4 fruit fly cellular contexts compared by ENCODE assay signal in the genomic region with DNA sequence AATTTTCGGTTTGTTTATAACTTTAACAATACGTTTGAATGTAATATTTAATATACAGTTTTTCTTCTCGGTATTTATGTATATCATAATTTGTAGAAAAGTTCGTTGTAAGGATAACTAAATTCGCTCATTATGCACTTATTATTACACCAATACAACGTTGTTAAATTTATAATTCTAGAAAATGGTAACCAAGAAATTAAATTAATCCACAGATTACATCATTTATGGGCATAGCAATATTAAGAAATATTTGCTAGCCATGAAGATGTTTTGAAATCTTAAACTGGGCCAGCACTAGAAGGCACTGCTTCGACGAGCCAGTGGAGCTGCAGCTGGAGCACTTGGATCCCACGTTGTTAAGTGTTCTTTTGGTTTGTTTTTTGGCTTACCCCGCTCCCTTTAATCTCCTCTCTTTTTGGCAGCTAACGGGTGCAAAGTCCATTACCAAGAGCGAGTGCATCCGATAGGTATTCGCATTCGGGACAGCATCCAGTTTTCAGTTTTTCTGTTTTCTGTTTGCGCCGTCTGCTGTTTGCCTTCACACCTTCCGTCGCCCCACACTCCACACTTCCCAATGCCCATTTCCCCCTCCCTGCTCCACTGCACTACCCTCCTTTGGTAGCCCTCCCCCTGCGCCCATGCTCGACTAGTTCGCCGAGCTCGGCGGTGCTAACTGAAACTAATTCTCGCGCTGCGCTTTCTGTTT.
TF ChIP-seq lines count a peak whose summit lies in the region.

No protein-coding gene starts in this region.

TF ChIP-seq in whole organism, embryonic, 481 proteins besides CTCF, POLR2A, EP300 and RAD21 (continued from another document):
- TF ChIP-seq crol (GFP tag; IDR thresholded peaks at IDR 0.05; lab: Robert Waterston, UW) (peak; percentile 93), CG18476 (GFP tag; optimal IDR thresholded peaks at IDR 0.05; lab: Kevin White, UChicago) (no peak)

TF ChIP-seq in whole organism, prepupa, 60 proteins besides CTCF, POLR2A, EP300 and RAD21 (continued from another document and continues in another):
- TF ChIP-seq salr (GFP tag; optimal IDR thresholded peaks at IDR 0.05; lab: Kevin White, UChicago) (peak; percentile 49 to 51), vri (GFP tag; optimal IDR thresholded peaks at IDR 0.05; lab: Kevin White, UChicago) (no peak), CG8319 (GFP tag; optimal IDR thresholded peaks at IDR 0.05; lab: Kevin White, UChicago) (no peak), dsx (GFP tag; optimal IDR thresholded peaks at IDR 0.05; lab: Kevin White, UChicago; ENCODE audit: poor library complexity, severe bottlenecking) (peak; percentile 50), Sox14 (GFP tag; optimal IDR thresholded peaks at IDR 0.05; lab: Kevin White, UChicago) (peak; percentile 18), dac (GFP tag; optimal IDR thresholded peaks at IDR 0.05; lab: Kevin White, UChicago) (peak; percentile 47), Gug (GFP tag; IDR thresholded peaks at IDR 0.05; lab: Robert Waterston, UW) (peak; percentile 46; the same call in 1 of the 2 replicates), CG11902 (GFP tag; optimal IDR thresholded peaks at IDR 0.05; lab: Kevin White, UChicago) (no peak), CG3032 (tag; optimal IDR thresholded peaks at IDR 0.05; lab: Kevin White, UChicago) (peak; percentile 38), eg (GFP tag; IDR thresholded peaks at IDR 0.05; lab: Robert Waterston, UW) (peak; percentile 81), CG3919 (GFP tag; optimal IDR thresholded peaks at IDR 0.05; lab: Kevin White, UChicago) (peak; percentile 70), CG15336 (GFP tag; IDR thresholded peaks at IDR 0.05; lab: Robert Waterston, UW) (peak; percentile 55), fd85E (GFP tag; optimal IDR thresholded peaks at IDR 0.05; lab: Kevin White, UChicago) (no peak), ss (GFP tag; optimal IDR thresholded peaks at IDR 0.05; lab: Kevin White, UChicago) (peak; percentile 88 to 91), CG8119 (GFP tag; IDR thresholded peaks at IDR 0.05; lab: Robert Waterston, UW) (peak; percentile 66; the same call in 1 of the 3 replicates), CG34406 (GFP tag; optimal IDR thresholded peaks at IDR 0.05; lab: Kevin White, UChicago) (no peak), Lpt (GFP tag; optimal IDR thresholded peaks at IDR 0.05; lab: Kevin White, UChicago) (peak; percentile 81), Hr39 (GFP tag; optimal IDR thresholded peaks at IDR 0.05; lab: Kevin White, UChicago) (no peak), lz (GFP tag; optimal IDR thresholded peaks at IDR 0.05; lab: Kevin White, UChicago) (no peak), Ets21C (GFP tag; optimal IDR thresholded peaks at IDR 0.05; lab: Kevin White, UChicago) (peak; percentile 15), Hr4 (GFP tag; optimal IDR thresholded peaks at IDR 0.05; lab: Kevin White, UChicago) (no peak), CG6276 (GFP tag; optimal IDR thresholded peaks at IDR 0.05; lab: Kevin White, UChicago) (peak; percentile 85), CG8632 (GFP tag; optimal IDR thresholded peaks at IDR 0.05; lab: Kevin White, UChicago) (peak; percentile 14), acj6 (GFP tag; optimal IDR thresholded peaks at IDR 0.05; lab: Kevin White, UChicago) (no peak), Eip78C (GFP tag; lab: Kevin White, UChicago) (peak; percentile 2), esn (GFP tag; optimal IDR thresholded peaks at IDR 0.05; lab: Kevin White, UChicago) (peak; percentile 18), CG7368 (GFP tag; optimal IDR thresholded peaks at IDR 0.05; lab: Kevin White, UChicago) (peak; percentile 49), CG10631 (GFP tag; optimal IDR thresholded peaks at IDR 0.05; lab: Kevin White, UChicago) (peak; percentile 10), fd59A (GFP tag; optimal IDR thresholded peaks at IDR 0.05; lab: Kevin White, UChicago) (no peak), CG6808 (GFP tag; optimal IDR thresholded peaks at IDR 0.05; lab: Kevin White, UChicago) (peak; percentile 80), topi (GFP tag; optimal IDR thresholded peaks at IDR 0.05; lab: Kevin White, UChicago) (peak; percentile 7), CG4318 (GFP tag; optimal IDR thresholded peaks at IDR 0.05; lab: Kevin White, UChicago) (no peak), Eip93F (GFP tag; optimal IDR thresholded peaks at IDR 0.05; lab: Kevin White, UChicago) (peak; percentile 17), CG6163 (GFP tag; IDR thresholded peaks at IDR 0.05; lab: Robert Waterston, UW) (peak; percentile 63), Met (GFP tag; optimal IDR thresholded peaks at IDR 0.05; lab: Kevin White, UChicago) (peak; percentile 46), spab (GFP tag; optimal IDR thresholded peaks at IDR 0.05; lab: Kevin White, UChicago) (peak; percentile 67), fkh (GFP tag; optimal IDR thresholded peaks at IDR 0.05; lab: Kevin White, UChicago) (no peak), CG11294 (GFP tag; IDR thresholded peaks at IDR 0.05; lab: Robert Waterston, UW) (peak; percentile 26; the same call in 1 of the 2 replicates), OdsH (GFP tag; optimal IDR thresholded peaks at IDR 0.05; lab: Kevin White, UChicago) (no peak), Sox102F (GFP tag; optimal IDR thresholded peaks at IDR 0.05; lab: Kevin White, UChicago) (peak; percentile 52)

TF ChIP-seq in whole organism, pupa, 21 proteins besides CTCF, POLR2A, EP300 and RAD21 (continued from another document):
- peak; percentile 88 for TF ChIP-seq gl (tag; optimal IDR thresholded peaks at IDR 0.05; lab: Kevin White, UChicago)
TF ChIP-seq in whole organism, pupa: peak in this region for 17.

TF ChIP-seq in whole organism, wandering third instar larva, 38 proteins besides CTCF, POLR2A, EP300 and RAD21 (continued from another document):
- TF ChIP-seq GATAd (GFP tag; optimal IDR thresholded peaks at IDR 0.05; lab: Kevin White, UChicago) = no peak
- TF ChIP-seq CG9705 (GFP tag; optimal IDR thresholded peaks at IDR 0.05; lab: Kevin White, UChicago) = no peak
- peak; percentile 83 for TF ChIP-seq woc (GFP tag; optimal IDR thresholded peaks at IDR 0.05; lab: Kevin White, UChicago)
- TF ChIP-seq sv (GFP tag; optimal IDR thresholded peaks at IDR 0.05; lab: Kevin White, UChicago) = no peak
- TF ChIP-seq foxo (GFP tag; optimal IDR thresholded peaks at IDR 0.05; lab: Kevin White, UChicago) = peak in 1 of 2 experiments; percentile 8
- TF ChIP-seq usp (GFP tag; optimal IDR thresholded peaks at IDR 0.05; lab: Kevin White, UChicago) = no peak
- no peak for TF ChIP-seq OdsH (GFP tag; optimal IDR thresholded peaks at IDR 0.05; lab: Kevin White, UChicago)
- no peak for TF ChIP-seq ey (GFP tag; optimal IDR thresholded peaks at IDR 0.05; lab: Kevin White, UChicago)
- TF ChIP-seq CG32264 (GFP tag; optimal IDR thresholded peaks at IDR 0.05; lab: Kevin White, UChicago) = no peak
- no peak for TF ChIP-seq N (GFP tag; optimal IDR thresholded peaks at IDR 0.05; lab: Kevin White, UChicago)
- no peak for TF ChIP-seq Sp1 (GFP tag; optimal IDR thresholded peaks at IDR 0.05; lab: Kevin White, UChicago)
- TF ChIP-seq dl (GFP tag; optimal IDR thresholded peaks at IDR 0.05; lab: Kevin White, UChicago; ENCODE audit: insufficient read depth in 1 of 2, partially characterized antibody in 2 of 2) = no peak
- TF ChIP-seq Jra (GFP tag; optimal IDR thresholded peaks at IDR 0.05; lab: Kevin White, UChicago) = peak; percentile 29
- TF ChIP-seq Hr83 (GFP tag; optimal IDR thresholded peaks at IDR 0.05; lab: Kevin White, UChicago; ENCODE audit: poor library complexity, severe bottlenecking) = peak; percentile 14
- no peak for TF ChIP-seq fru (GFP tag; optimal IDR thresholded peaks at IDR 0.05; lab: Kevin White, UChicago)
- TF ChIP-seq Hnf4 (GFP tag; optimal IDR thresholded peaks at IDR 0.05; lab: Kevin White, UChicago) = peak; percentile 96
- TF ChIP-seq br (GFP tag; optimal IDR thresholded peaks at IDR 0.05; lab: Kevin White, UChicago) = no peak
